Worm (Caenorhabditis elegans) whole organism, mixed stage, embryonic: ENCODE results near the gene saeg-2.

Experiments
- bed-3 ChIP-seq: fragments of 200-800 bp; sonication (Bioruptor generic); optimal IDR thresholded peaks from 3 replicates; lab custom pipeline; 2018; ENCODE audit warnings: mild to moderate bottlenecking, missing genetic modification characterization, moderate library complexity, missing compliant biosample characterization
- elt-3 ChIP-seq: fragments of 150-350 bp; optimal IDR thresholded peaks from 2 replicates; lab custom pipeline; 2014; ENCODE audit warnings: missing biosample characterization, missing genetic modification characterization
- pha-4 ChIP-seq: fragments of 150-350 bp; optimal IDR thresholded peaks from 2 replicates; lab custom pipeline; 2018; ENCODE audit warnings: missing biosample characterization, missing genetic modification reagents, missing genetic modification characterization
- sptf-1 ChIP-seq: sonication (generic microtip); optimal IDR thresholded peaks from 2 replicates; lab custom pipeline; 2017; ENCODE audit warnings: mild to moderate bottlenecking, missing genetic modification characterization, moderate library complexity, missing compliant biosample characterization

- no peak for TF ChIP-seq pha-4 (tag; lab: Kevin White, UChicago)
- no peak for TF ChIP-seq sptf-1 (tag; lab: Kevin White, UChicago)
- TF ChIP-seq bed-3 (GFP tag; lab: Kevin White, UChicago) = no peak
- no peak for TF ChIP-seq elt-3 (tag; lab: Kevin White, UChicago)
Observed at ce11 chrIII:9272107-9272506, 31.9 kb downstream of the saeg-2 start.
